Fruit fly (Drosophila melanogaster): ENCODE results near the gene Rrp6.

Rrp6 gene

DNA sequence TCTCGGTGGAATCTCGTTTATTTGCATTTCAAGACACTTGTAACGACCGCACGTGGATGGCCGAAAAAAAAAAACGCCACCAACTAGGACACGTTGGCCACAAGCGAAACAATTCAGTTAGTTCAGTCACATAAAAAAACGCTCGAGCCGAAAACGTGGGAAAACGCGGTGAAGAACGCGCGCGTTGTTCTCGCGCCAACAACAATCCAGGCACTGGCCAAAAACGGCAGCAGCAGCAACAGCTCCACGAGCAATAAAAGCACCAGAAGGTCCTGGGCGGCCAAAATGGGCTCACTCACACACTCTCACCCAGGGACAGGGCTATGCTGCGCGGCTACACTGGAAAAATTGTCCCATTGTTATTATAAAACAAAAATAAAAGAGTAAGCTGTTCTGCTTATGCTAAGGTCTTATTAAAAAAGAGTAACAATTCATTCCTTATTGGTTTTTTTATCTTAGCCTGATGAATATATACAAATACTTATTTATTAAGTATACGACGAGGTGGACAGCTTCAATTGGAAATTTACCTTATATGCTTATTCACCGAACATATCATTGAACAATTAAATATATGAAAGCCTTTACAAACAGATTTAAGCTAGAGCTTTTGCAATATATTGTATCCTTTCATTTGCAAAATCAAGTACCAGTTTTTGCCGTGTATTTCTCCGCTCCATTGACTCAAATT lies 10.6 kb downstream of the Rrp6 start, which contains the start of gene btsz (continued):
- TF ChIP-seq CG8359 (GFP tag; optimal IDR thresholded peaks at IDR 0.05; ENCODE audit: borderline replicate concordance) (no peak), inv (GFP tag; IDR thresholded peaks at IDR 0.05; ENCODE audit: partially characterized antibody) (no peak), CG7963 (GFP tag; IDR thresholded peaks at IDR 0.05; ENCODE audit: partially characterized antibody) (no peak), CG32532 (GFP tag; IDR thresholded peaks at IDR 0.05) (no peak), ase (GFP tag; IDR thresholded peaks at IDR 0.05) (no peak), HmgD (GFP tag; optimal IDR thresholded peaks at IDR 0.05) (no peak), CG3281 (GFP tag; optimal IDR thresholded peaks at IDR 0.05) (peak; percentile 68), seq (GFP tag; IDR thresholded peaks at IDR 0.05) (no peak), chn (GFP tag; optimal IDR thresholded peaks at IDR 0.05) (no peak), CG8089 (GFP tag; optimal IDR thresholded peaks at IDR 0.05) (no peak), CG14860 (GFP tag; IDR thresholded peaks at IDR 0.05; ENCODE audit: partially characterized antibody) (no peak), twi (tag; optimal IDR thresholded peaks at IDR 0.05) (no peak), CG2199 (GFP tag; IDR thresholded peaks at IDR 0.05) (no peak), fd3F (GFP tag; optimal IDR thresholded peaks at IDR 0.05) (peak; percentile 35), cg (GFP tag; optimal IDR thresholded peaks at IDR 0.05) (no peak), Hmr (GFP tag; optimal IDR thresholded peaks at IDR 0.05) (peak; percentile 77), HmgZ (tag; optimal IDR thresholded peaks at IDR 0.05) (no peak), phol (tag; optimal IDR thresholded peaks at IDR 0.05) (peak; percentile 34), CG4820 (GFP tag; optimal IDR thresholded peaks at IDR 0.05) (peak; percentile 15), Usf (GFP tag; optimal IDR thresholded peaks at IDR 0.05) (no peak), otp (GFP tag; IDR thresholded peaks at IDR 0.05) (no peak), Lim3 (GFP tag; IDR thresholded peaks at IDR 0.05) (no peak), Sin3A (optimal IDR thresholded peaks at IDR 0.05) (no peak), caup (GFP tag; optimal IDR thresholded peaks at IDR 0.05; ENCODE audit: severe bottlenecking) (peak; percentile 53), CG12071 (GFP tag; optimal IDR thresholded peaks at IDR 0.05) (no peak), CG1529 (GFP tag; optimal IDR thresholded peaks at IDR 0.05) (no peak), Side (GFP tag; optimal IDR thresholded peaks at IDR 0.05) (no peak), Sry-δ (GFP tag; optimal IDR thresholded peaks at IDR 0.05) (no peak), NC2α (GFP tag; optimal IDR thresholded peaks at IDR 0.05) (no peak), Doc2 (GFP tag; IDR thresholded peaks at IDR 0.05) (no peak), sens (GFP tag) (peak; percentile 53), crp (GFP tag; optimal IDR thresholded peaks at IDR 0.05) (no peak), CG6683 (GFP tag; optimal IDR thresholded peaks at IDR 0.05) (peak; percentile 43), CG15011 (GFP tag; optimal IDR thresholded peaks at IDR 0.05) (peak; percentile 53), CG4282 (GFP tag; optimal IDR thresholded peaks at IDR 0.05) (no peak), Kr (GFP tag; optimal IDR thresholded peaks at IDR 0.05) (no peak), CG8924 (tag; optimal IDR thresholded peaks at IDR 0.05) (peak; percentile 45), CG8388 (GFP tag; optimal IDR thresholded peaks at IDR 0.05) (no peak), CG4707 (GFP tag; optimal IDR thresholded peaks at IDR 0.05) (no peak), H15 (GFP tag; IDR thresholded peaks at IDR 0.05) (no peak), row (GFP tag; IDR thresholded peaks at IDR 0.05) (peak; percentile 51), Taf1 (GFP tag; IDR thresholded peaks at IDR 0.05) (no peak), grau (tag; optimal IDR thresholded peaks at IDR 0.05) (peak; percentile 62), crc (GFP tag; optimal IDR thresholded peaks at IDR 0.05) (no peak), CG18619 (GFP tag; optimal IDR thresholded peaks at IDR 0.05) (peak; percentile 59), schlank (tag; optimal IDR thresholded peaks at IDR 0.05) (no peak), ken (GFP tag; IDR thresholded peaks at IDR 0.05) (no peak), Ada2b (GFP tag; IDR thresholded peaks at IDR 0.05) (no peak), CG31388 (GFP tag; optimal IDR thresholded peaks at IDR 0.05) (no peak), CG11085 (GFP tag; IDR thresholded peaks at IDR 0.05) (no peak), sisA (GFP tag; IDR thresholded peaks at IDR 0.05) (no peak)
